Worm (Caenorhabditis elegans): ENCODE measurements around the gene mrps-26.

mrps-26 gene

DNA sequence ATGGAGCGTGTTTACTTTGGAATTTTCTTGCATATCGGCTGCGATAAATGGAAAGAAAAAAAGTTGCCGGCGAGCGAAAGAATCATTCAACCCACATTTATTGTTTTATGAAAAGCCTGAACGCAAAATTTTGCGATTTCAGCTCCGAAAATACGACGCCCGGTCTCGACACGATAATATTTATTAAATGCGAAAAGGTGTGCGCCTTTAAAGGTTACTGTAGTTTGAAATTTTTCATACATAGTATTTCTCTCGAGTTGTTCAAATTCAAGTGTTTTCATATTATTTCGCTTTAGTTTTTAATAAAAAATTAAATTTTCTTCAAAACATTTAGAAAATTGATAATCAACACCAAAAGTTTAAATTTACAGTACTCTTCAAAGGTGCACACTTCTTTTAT lies 25.4 kb upstream of the mrps-26 start, which contains the start of gene syx-16:
Gene syx-16, minus strand, starts transcription at position 118 of the 400 bp plus-strand sequence.
- TF ChIP-seq dao-5 (tag; optimal IDR thresholded peaks at IDR 0.05) (no peak), him-1 (tag; optimal IDR thresholded peaks at IDR 0.05) (no peak), W03F9.2 (tag; optimal IDR thresholded peaks at IDR 0.05) (no peak)

DNA sequence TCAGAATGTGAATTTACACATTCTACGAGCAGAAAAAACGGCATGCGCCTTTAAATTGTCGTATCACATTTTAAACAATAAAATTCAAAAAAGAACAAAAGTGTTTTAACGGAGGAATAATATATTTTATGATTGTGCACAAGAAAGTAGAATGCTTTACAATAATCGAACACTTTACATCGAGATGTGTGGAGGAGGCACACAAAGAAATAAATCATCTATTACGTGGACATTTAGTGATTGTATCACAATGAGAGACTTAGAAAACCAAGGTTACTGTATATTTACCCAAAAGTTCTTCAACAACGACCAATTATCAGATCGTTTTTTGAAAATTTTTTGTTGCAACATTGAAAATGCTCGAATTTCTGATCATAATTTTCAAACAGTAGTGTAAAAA lies 24.1 kb upstream of the mrps-26 start:
- TF ChIP-seq him-1 (tag; optimal IDR thresholded peaks at IDR 0.05), result no peak
- TF ChIP-seq W03F9.2 (tag; optimal IDR thresholded peaks at IDR 0.05), result no peak
- no peak for TF ChIP-seq dao-5 (tag; optimal IDR thresholded peaks at IDR 0.05)

DNA sequence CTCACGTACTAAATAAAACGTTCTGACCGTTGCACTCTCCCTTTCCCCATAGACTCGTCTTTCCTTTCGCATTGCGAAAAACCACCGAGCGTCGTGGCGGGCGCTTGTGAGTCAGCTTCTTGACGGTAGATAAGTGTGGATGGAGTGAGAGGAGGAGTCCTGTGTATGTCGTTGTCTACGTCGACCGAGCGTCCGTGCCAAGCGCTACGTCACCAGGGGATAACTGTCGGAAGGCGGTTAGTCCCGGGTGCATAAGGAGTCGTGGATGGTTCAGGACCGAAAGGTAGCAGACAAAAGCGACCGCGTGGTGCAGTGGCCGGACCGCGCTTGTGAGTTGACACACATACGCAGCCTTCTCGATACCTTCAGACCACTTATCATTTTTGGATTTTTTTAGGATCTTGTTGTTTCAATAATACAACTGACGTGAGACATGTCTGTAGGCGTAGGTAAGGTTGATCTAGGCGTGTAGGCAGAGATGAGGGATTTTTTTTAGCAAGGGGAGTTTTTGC lies 23.2 kb upstream of the mrps-26 start:
- peak; percentile 46 for TF ChIP-seq W03F9.2 (tag; optimal IDR thresholded peaks at IDR 0.05)
- TF ChIP-seq dao-5 (tag; optimal IDR thresholded peaks at IDR 0.05), result peak; percentile 81

DNA sequence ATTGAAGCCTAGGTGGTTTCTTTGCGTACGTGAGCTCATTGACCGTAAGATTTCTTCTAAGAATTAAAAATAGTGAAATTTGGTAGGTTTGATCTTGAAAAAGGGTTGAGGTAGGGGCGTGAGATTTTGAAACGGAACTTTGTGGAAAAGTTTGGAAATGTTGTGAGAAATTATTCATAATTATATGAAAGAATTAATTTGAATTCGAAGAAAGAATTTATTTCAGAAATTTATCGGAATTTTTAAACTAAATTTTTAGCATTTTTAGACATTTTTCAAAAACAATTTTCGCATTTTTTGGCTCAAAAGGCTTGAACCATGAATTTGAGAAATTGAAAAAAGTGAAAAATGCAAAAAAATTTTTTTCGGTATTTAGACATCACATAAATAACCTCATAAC lies 20.2 kb upstream of the mrps-26 start:
- TF ChIP-seq him-1 (tag; optimal IDR thresholded peaks at IDR 0.05) (no peak), dao-5 (tag; optimal IDR thresholded peaks at IDR 0.05) (no peak), W03F9.2 (tag; optimal IDR thresholded peaks at IDR 0.05) (no peak)

DNA sequence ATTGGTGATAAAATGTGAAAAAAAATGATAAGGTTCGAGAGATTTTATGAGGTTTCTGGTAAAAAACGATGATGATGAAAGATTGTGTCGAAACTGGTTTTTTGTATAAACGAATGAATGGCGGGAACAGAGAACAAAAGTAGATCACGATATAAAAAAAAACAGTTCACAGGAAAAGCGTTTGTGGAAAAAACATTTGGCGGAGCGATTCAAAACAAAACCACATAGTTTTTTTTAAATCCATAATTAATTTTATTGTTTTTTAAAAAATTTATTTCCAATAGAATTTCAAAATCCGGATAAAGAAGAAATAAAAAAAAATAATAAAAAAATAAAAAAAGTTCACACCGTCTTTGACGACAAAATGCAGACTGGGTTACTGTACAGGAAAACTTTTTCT lies 19.0 kb upstream of the mrps-26 start, which contains the start of gene ZC155.4:
Gene ZC155.4, minus strand, starts transcription at position 101 of the 400 bp plus-strand sequence.
- TF ChIP-seq dao-5 (tag; optimal IDR thresholded peaks at IDR 0.05) (no peak), him-1 (tag; optimal IDR thresholded peaks at IDR 0.05) (no peak), W03F9.2 (tag; optimal IDR thresholded peaks at IDR 0.05) (no peak)

DNA sequence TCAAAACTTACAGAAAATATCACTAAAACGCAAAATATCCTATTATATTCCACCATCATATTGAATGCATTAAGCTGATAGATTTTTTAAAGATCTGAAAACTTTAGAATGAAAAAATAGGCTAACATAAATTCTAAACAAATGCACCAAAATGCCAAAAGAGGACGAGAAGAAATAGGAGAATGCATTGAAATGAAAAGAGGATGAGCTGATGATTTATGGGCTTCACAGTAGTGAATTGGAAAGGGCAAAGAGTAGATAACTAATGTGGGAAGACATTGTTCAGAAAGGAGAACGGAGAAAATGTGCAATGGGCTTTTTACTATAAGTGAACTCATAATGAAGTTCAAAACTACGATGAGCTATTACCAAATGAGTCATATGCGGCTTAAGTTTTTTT lies 16.9 kb upstream of the mrps-26 start, which contains the start of gene cutl-19:
Gene cutl-19, minus strand, starts transcription at position 101 of the 400 bp plus-strand sequence.
- no peak for TF ChIP-seq W03F9.2 (tag; optimal IDR thresholded peaks at IDR 0.05)
- TF ChIP-seq him-1 (tag; optimal IDR thresholded peaks at IDR 0.05), result no peak
- no peak for TF ChIP-seq dao-5 (tag; optimal IDR thresholded peaks at IDR 0.05)

DNA sequence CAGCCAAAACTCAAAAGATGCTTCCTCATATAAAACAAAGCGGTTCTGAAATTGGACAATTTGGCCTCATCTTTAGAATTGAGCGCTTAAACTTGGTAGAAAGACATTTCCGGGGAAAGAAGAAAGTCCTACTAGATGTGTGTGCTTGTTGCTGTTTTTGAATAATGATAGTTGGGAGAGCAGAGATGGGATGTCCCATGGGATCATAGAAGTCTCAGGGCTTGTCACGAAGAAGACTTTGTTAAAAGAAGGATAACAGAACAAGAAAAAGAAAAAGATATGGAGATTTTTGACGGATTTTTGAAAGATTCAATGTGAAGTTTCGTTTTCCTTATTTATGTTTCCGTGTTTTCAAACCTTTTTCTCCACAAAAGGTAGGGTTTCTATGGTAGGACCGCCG lies 15.7 kb upstream of the mrps-26 start, which contains the start of gene ZC155.2:
Gene ZC155.2, plus strand, starts transcription at position 301 of the 400 bp plus-strand sequence.
- TF ChIP-seq him-1 (tag; optimal IDR thresholded peaks at IDR 0.05) (no peak), dao-5 (tag; optimal IDR thresholded peaks at IDR 0.05) (no peak), W03F9.2 (tag; optimal IDR thresholded peaks at IDR 0.05) (no peak)

DNA sequence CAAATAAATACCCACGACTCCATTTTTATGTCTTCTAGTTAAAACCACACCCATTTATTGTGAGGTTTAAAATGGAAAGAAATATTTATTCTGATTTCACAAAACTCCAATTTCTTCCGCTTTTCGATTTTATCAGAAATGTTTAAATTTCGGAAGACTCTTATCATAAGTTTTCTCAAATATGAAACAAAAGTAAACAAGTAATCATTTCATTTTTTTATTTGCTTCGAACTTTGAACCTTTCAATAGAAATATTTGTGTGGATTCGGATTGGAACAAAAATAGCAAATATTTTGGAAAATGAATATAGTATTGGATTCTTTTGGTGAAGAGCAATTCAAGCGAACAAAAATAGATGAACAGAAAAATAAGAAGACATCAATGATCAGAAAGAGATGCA lies 12.6 kb upstream of the mrps-26 start:
- no peak for TF ChIP-seq him-1 (tag; optimal IDR thresholded peaks at IDR 0.05)
- no peak for TF ChIP-seq W03F9.2 (tag; optimal IDR thresholded peaks at IDR 0.05)

DNA sequence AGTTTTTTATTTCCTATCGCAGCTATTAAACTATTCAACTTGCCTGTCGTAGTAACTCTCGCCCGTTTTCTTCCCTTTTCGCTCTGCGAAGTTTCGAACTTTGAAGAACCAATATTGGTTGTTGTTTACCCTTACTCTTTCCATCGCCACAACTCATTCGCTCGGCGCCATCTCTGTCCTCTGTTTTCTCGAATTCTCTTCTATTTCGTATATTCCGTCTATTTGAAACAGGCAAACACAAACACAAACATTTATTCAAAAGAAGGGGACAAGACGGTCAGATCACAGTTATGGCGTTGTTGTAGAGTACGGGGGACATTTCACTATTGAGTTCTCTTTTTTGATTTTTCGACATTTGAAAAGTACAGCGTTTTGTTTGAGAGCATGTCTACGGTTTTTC lies 11.6 kb upstream of the mrps-26 start:
- TF ChIP-seq dao-5 (tag; optimal IDR thresholded peaks at IDR 0.05), result no peak
- no peak for TF ChIP-seq him-1 (tag; optimal IDR thresholded peaks at IDR 0.05)
- TF ChIP-seq W03F9.2 (tag; optimal IDR thresholded peaks at IDR 0.05), result no peak

DNA sequence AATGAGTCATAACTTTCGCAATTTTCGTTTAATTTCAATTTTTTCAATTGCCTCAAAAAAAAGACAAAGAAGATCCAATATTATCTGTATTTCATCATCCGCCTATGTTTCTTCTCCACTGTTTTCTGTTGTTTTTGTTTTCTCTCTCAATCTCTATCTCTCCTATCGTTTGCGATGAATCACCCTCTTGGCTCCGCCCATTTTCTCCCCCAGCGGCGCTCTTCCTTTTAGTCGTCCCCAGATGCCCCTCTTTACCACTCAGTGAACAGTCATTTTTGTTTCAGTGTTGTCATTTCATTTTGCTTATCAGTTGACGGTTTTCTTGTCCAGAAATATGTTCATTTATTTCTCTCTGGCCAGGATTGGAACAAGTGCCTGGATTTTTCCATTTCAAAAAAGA lies 9.5 kb upstream of the mrps-26 start:
- no peak for TF ChIP-seq him-1 (tag; optimal IDR thresholded peaks at IDR 0.05)
- no peak for TF ChIP-seq dao-5 (tag; optimal IDR thresholded peaks at IDR 0.05)
- TF ChIP-seq W03F9.2 (tag; optimal IDR thresholded peaks at IDR 0.05), result no peak

DNA sequence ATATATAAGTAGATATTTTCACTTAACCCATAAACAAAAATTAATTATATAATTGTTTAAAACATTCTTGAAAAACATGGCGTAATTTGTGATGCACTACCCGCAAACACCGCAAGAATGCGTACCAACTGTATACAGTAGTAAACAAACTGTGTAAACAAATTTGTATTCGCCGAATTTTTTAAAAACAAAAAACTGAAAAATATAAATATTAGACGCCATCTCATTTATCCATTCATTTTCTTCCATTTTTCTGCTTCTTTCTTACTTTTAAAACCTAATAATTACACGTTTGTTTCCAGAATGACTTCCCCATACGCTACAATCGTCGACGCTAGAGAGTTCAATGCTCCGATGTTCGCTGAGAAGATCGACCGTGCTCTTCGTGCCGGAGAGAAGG lies 9.1 kb upstream of the mrps-26 start, which contains the start of gene nex-1:
Gene nex-1, plus strand, starts transcription at position 301 of the 400 bp plus-strand sequence.
- TF ChIP-seq W03F9.2 (tag; optimal IDR thresholded peaks at IDR 0.05) (peak; percentile 17), him-1 (tag; optimal IDR thresholded peaks at IDR 0.05) (no peak), dao-5 (tag; optimal IDR thresholded peaks at IDR 0.05) (no peak)

DNA sequence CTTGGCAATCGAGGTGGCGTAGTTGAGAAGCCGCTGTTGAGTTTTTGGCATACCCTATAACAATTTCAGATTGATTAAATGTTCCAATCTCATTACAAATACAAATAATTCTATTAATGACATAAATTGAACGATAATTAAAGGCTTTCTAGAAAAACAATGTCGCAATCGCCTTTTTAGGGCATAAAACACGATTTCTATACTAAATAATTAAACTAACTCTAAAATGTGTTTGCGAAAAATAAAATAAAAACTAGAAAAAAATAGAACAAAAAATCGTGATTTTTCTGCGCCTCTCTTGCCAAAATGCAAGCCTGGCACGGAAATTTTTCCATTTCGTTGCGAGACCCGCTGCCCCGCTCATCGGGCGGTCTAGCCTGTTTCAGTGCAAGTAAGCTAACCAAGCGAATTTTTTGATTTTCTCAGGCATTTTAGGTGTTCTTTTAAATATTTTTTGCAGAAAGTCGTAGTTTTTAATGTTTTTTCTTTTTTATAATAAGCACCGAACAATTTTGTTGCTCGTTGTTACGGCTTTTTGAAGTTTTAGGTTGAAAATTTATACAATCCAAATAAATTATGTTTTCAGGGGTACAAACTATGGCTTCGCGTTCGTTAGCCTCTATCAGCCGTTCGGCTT lies 6.5 kb upstream of the mrps-26 start, which contains the start of the genes C34E10.12, C34E10.10 and atp-2:
Gene C34E10.12, minus strand, starts transcription at position 51 of the 637 bp plus-strand sequence.
Gene C34E10.10, minus strand, starts transcription at position 54 of the 637 bp plus-strand sequence.
Gene atp-2, plus strand, starts transcription at position 587 of the 637 bp plus-strand sequence.
- no peak for TF ChIP-seq dao-5 (tag; optimal IDR thresholded peaks at IDR 0.05)
- peak; percentile 89 for TF ChIP-seq W03F9.2 (tag; optimal IDR thresholded peaks at IDR 0.05)
- peak; percentile 7 for TF ChIP-seq him-1 (tag; optimal IDR thresholded peaks at IDR 0.05)

DNA sequence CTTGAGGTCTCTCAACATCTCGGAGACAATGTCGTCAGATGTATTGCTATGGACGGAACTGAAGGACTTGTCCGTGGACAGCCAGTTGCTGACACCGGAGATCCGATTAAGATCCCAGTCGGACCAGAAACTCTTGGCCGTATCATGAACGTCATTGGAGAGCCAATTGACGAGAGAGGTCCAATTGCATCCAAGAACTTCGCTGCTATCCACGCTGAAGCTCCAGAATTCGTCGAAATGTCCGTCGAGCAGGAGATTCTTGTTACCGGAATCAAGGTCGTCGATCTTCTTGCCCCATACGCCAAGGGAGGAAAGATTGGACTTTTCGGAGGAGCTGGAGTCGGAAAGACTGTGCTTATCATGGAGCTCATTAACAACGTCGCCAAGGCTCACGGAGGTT lies 5.6 kb upstream of the mrps-26 start:
- TF ChIP-seq dao-5 (tag; optimal IDR thresholded peaks at IDR 0.05) (no peak), him-1 (tag; optimal IDR thresholded peaks at IDR 0.05) (no peak), W03F9.2 (tag; optimal IDR thresholded peaks at IDR 0.05) (no peak)

DNA sequence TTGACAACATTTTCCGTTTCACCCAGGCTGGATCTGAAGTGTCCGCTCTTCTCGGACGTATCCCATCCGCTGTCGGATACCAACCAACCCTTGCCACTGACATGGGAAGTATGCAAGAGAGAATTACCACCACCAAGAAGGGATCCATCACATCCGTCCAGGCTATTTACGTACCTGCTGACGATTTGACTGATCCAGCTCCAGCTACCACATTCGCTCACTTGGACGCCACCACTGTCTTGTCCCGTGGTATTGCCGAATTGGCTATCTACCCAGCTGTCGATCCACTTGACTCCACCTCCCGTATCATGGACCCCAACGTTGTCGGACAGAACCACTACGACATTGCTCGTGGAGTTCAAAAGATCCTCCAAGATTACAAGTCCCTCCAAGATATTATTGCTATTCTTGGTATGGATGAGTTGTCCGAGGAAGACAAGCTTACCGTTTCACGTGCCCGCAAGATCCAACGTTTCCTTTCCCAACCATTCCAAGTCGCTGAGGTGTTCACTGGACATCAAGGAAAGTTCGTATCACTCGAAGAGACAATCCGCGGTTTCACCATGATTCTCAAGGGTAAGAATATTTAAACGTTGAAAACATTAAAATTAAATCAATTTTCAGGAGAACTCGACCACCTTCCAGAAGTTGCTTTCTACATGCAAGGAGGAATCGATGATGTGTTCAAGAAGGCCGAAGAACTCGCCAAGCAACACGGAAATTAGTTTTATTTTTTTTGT lies 4.7 kb upstream of the mrps-26 start:
- no peak for TF ChIP-seq W03F9.2 (tag; optimal IDR thresholded peaks at IDR 0.05)
- no peak for TF ChIP-seq dao-5 (tag; optimal IDR thresholded peaks at IDR 0.05)
- no peak for TF ChIP-seq him-1 (tag; optimal IDR thresholded peaks at IDR 0.05)

All from whole organism, L4/young adult.